Worm (Caenorhabditis elegans) whole organism, L4 larva: ENCODE measurements around the gene F28G4.4.
A peak's percentile ranks its signal among the peaks of the same experiment; 100 is the strongest.

Experiments
- D1046.2 ChIP-seq: fragments of 200-800 bp; sonication (Bioruptor generic); IDR thresholded peaks from 2 replicates; pipeline ENCODE4 v1.3.6; 2022; ENCODE audit warnings: missing genetic modification characterization, missing compliant biosample characterization
- F26F4.8 ChIP-seq: fragments of 200-800 bp; sonication (Bioruptor generic); conservative IDR thresholded peaks from 2 replicates; pipeline ENCODE4 v1.3.6; 2022; ENCODE audit warnings: missing genetic modification characterization, missing compliant biosample characterization
- F44E2.7 ChIP-seq: fragments of 200-800 bp; sonication (Bioruptor generic); IDR thresholded peaks from 2 replicates; pipeline ENCODE4 v2.1.2; 2022; ENCODE audit warnings: missing genetic modification characterization, missing compliant biosample characterization
- F49E8.2 ChIP-seq: sonication (generic microtip); optimal IDR thresholded peaks from 2 replicates; lab custom pipeline; 2016; ENCODE audit warnings: missing compliant biosample characterization, mild to moderate bottlenecking, missing genetic modification characterization, borderline replicate concordance
- T20F7.1 ChIP-seq: fragments of 200-800 bp; sonication (Bioruptor generic); optimal IDR thresholded peaks from 2 replicates; lab custom pipeline; 2018; ENCODE audit warnings: mild to moderate bottlenecking, missing genetic modification characterization, missing compliant biosample characterization
- Y75B8A.6 ChIP-seq: fragments of 200-800 bp; sonication (Bioruptor generic); IDR thresholded peaks from 2 replicates; pipeline ENCODE4 v1.3.6; 2022; ENCODE audit warnings: missing genetic modification reagents, missing genetic modification characterization, missing compliant biosample characterization
- ZK337.2 ChIP-seq: fragments of 200-800 bp; sonication (Bioruptor generic); IDR thresholded peaks from 2 replicates; pipeline ENCODE4 v1.3.6; 2022; ENCODE audit warnings: missing genetic modification reagents, missing genetic modification characterization, missing compliant biosample characterization
- ZK546.5 ChIP-seq, 2 experiments: sonication (generic microtip); optimal IDR thresholded peaks; 2 replicates each; lab custom pipeline; 2017; ENCODE audit warnings: missing biosample characterization in 2 of 2, missing genetic modification characterization in 2 of 2
- aha-1 ChIP-seq: fragments of 150-350 bp; peaks from one replicate; lab custom pipeline; 2014; ENCODE audit warnings: missing biosample characterization, missing genetic modification characterization
- aly-2 ChIP-seq: sonication (generic microtip); optimal IDR thresholded peaks from 2 replicates; lab custom pipeline; 2018; ENCODE audit warnings: missing biosample characterization, missing genetic modification characterization
- arid-1 ChIP-seq: fragments of 200-800 bp; sonication (Bioruptor generic); conservative IDR thresholded peaks from 2 replicates; pipeline ENCODE4 v1.3.6; 2022; ENCODE audit warnings: missing genetic modification reagents, missing genetic modification characterization, missing compliant biosample characterization
- attf-4 ChIP-seq: sonication (generic microtip); optimal IDR thresholded peaks from 3 replicates; lab custom pipeline; 2017; ENCODE audit warnings: missing biosample characterization, missing genetic modification characterization
- cey-2 ChIP-seq: sonication (generic microtip); optimal IDR thresholded peaks from 3 replicates; lab custom pipeline; 2017; ENCODE audit warnings: missing genetic modification characterization, mild to moderate bottlenecking, missing compliant biosample characterization, antibody characterized with exemption, borderline replicate concordance; ENCODE audit not compliant: insufficient read depth
- daf-8 ChIP-seq: fragments of 200-800 bp; sonication (Bioruptor generic); IDR thresholded peaks from 2 replicates; pipeline ENCODE4 v1.3.6; 2022; ENCODE audit warnings: missing genetic modification characterization, missing compliant biosample characterization
- dmd-9 ChIP-seq: fragments of 200-800 bp; sonication (Bioruptor generic); IDR thresholded peaks from 2 replicates; pipeline ENCODE4 v1.3.6; 2022; ENCODE audit warnings: missing genetic modification reagents, missing genetic modification characterization, missing compliant biosample characterization
- egl-27 ChIP-seq: sonication (generic microtip); optimal IDR thresholded peaks from 3 replicates; lab custom pipeline; 2017; ENCODE audit warnings: missing biosample characterization, missing genetic modification reagents, missing genetic modification characterization
- fkh-10 ChIP-seq: fragments of 150-350 bp; optimal IDR thresholded peaks from 2 replicates; lab custom pipeline; 2014; ENCODE audit warnings: missing biosample characterization, missing genetic modification reagents, missing genetic modification characterization
- hif-1 ChIP-seq, 2 experiments: sonication (generic microtip); optimal IDR thresholded peaks; 2 replicates each; lab custom pipeline; 2016 to 2017; ENCODE audit warnings: missing compliant biosample characterization in 2 of 2, missing genetic modification characterization in 2 of 2, missing genetic modification reagents in 2 of 2, missing genotype in 2 of 2, mild to moderate bottlenecking in 1 of 2
- hlh-30 ChIP-seq: sonication (generic microtip); optimal IDR thresholded peaks from 2 replicates; lab custom pipeline; 2017; ENCODE audit warnings: antibody characterized with exemption, mild to moderate bottlenecking, missing genetic modification characterization, missing compliant biosample characterization; ENCODE audit not compliant: insufficient read depth
- hmg-1.1 ChIP-seq: fragments of 200-800 bp; sonication (Bioruptor generic); IDR thresholded peaks from 2 replicates; pipeline ENCODE4 v1.3.6; 2022; ENCODE audit warnings: missing genetic modification reagents, missing genetic modification characterization, missing compliant biosample characterization
- lin-29 ChIP-seq: fragments of 200-800 bp; sonication (Bioruptor generic); IDR thresholded peaks from 2 replicates; pipeline ENCODE4 v1.3.6; 2022; ENCODE audit warnings: missing genetic modification reagents, missing genetic modification characterization, missing compliant biosample characterization
- lsy-2 ChIP-seq, 2 experiments: fragments of 150-350 bp in 1 of 2; sonication (generic microtip) in 1 of 2; optimal IDR thresholded peaks; 2 replicates each; lab custom pipeline; 2014 to 2017; ENCODE audit warnings: missing biosample characterization in 2 of 2, missing genetic modification characterization in 2 of 2
- madf-5 ChIP-seq, 2 experiments: fragments of 200-800 bp; sonication (Bioruptor generic); IDR thresholded peaks; 2 replicates each; pipeline ENCODE4 v1.3.6; 2022; ENCODE audit warnings: missing compliant biosample characterization in 2 of 2, missing genetic modification characterization in 2 of 2
- mdl-1 ChIP-seq, 2 experiments: fragments of 150-350 bp in 1 of 2; sonication (generic microtip) in 1 of 2; optimal IDR thresholded peaks; 2 replicates each; lab custom pipeline; 2014 to 2017; ENCODE audit warnings: missing biosample characterization in 2 of 2, missing genetic modification characterization in 2 of 2
- mdt-29 ChIP-seq: fragments of 200-800 bp; sonication (Bioruptor generic); IDR thresholded peaks from 2 replicates; pipeline ENCODE4 v1.3.6; 2022; ENCODE audit warnings: missing genetic modification reagents, missing genetic modification characterization, missing compliant biosample characterization
- mep-1 ChIP-seq: fragments of 150-350 bp; sonication (generic microtip); optimal IDR thresholded peaks from 3 replicates; lab custom pipeline; 2014; ENCODE audit warnings: missing biosample characterization, missing genetic modification characterization
- nhr-10 ChIP-seq: fragments of 150-350 bp; optimal IDR thresholded peaks from 2 replicates; lab custom pipeline; 2014; ENCODE audit warnings: missing biosample characterization, missing genetic modification characterization
- nhr-11 ChIP-seq: fragments of 150-350 bp; optimal IDR thresholded peaks from 2 replicates; lab custom pipeline; 2014; ENCODE audit warnings: missing biosample characterization, missing genetic modification characterization
- nhr-237 ChIP-seq: sonication (generic microtip); optimal IDR thresholded peaks from 2 replicates; lab custom pipeline; 2017; ENCODE audit warnings: missing biosample characterization, missing genetic modification characterization
- nhr-41 ChIP-seq: fragments of 200-800 bp; sonication (Bioruptor generic); IDR thresholded peaks from 2 replicates; pipeline ENCODE4 v1.3.6; 2022; ENCODE audit warnings: missing genetic modification reagents, missing genetic modification characterization, missing compliant biosample characterization
- nhr-6 ChIP-seq: fragments of 150-350 bp; optimal IDR thresholded peaks from 2 replicates; lab custom pipeline; 2014; ENCODE audit warnings: missing biosample characterization, missing genetic modification characterization
- nhr-76 ChIP-seq: fragments of 150-350 bp; optimal IDR thresholded peaks from 2 replicates; lab custom pipeline; 2014; ENCODE audit warnings: missing biosample characterization, missing genetic modification characterization
- pha-4 ChIP-seq, 2 experiments: fragments of 150-350 bp in 1 of 2; fragments of 200-800 bp in 1 of 2; sonication (Bioruptor generic) in 1 of 2; IDR thresholded peaks in 1 of 2; optimal IDR thresholded peaks in 1 of 2; 2 replicates each; pipeline versions ENCODE4 v1.3.6 to Lab custom; 2014 to 2022; ENCODE audit warnings: missing genetic modification characterization in 2 of 2, missing genetic modification reagents in 2 of 2, missing biosample characterization in 1 of 2, missing compliant biosample characterization in 1 of 2
- pqm-1 ChIP-seq: sonication (generic microtip); optimal IDR thresholded peaks from 2 replicates; lab custom pipeline; 2017; ENCODE audit warnings: missing biosample characterization, missing genetic modification characterization
- saeg-2 ChIP-seq: fragments of 200-800 bp; sonication (Bioruptor generic); IDR thresholded peaks from 2 replicates; pipeline ENCODE4 v1.3.6; 2022; ENCODE audit warnings: missing genetic modification reagents, missing genetic modification characterization, missing compliant biosample characterization
- sdz-12 ChIP-seq: fragments of 200-800 bp; sonication (Bioruptor generic); optimal IDR thresholded peaks from 2 replicates; lab custom pipeline; 2018; ENCODE audit warnings: mild to moderate bottlenecking, missing genetic modification characterization, missing compliant biosample characterization
- set-16 ChIP-seq: fragments of 200-800 bp; sonication (Bioruptor generic); IDR thresholded peaks from 2 replicates; pipeline ENCODE4 v1.3.6; 2022; ENCODE audit warnings: missing genetic modification reagents, missing genetic modification characterization, missing compliant biosample characterization
- skn-1 ChIP-seq: fragments of 150-350 bp; optimal IDR thresholded peaks from 2 replicates; lab custom pipeline; 2014; ENCODE audit warnings: missing biosample characterization, missing genetic modification characterization
- snpc-1.2 ChIP-seq: fragments of 200-800 bp; sonication (Bioruptor generic); IDR thresholded peaks from 2 replicates; pipeline ENCODE4 v1.3.6; 2022; ENCODE audit warnings: missing genetic modification reagents, missing genetic modification characterization, missing compliant biosample characterization
- tag-97 ChIP-seq: fragments of 200-800 bp; sonication (Bioruptor generic); IDR thresholded peaks from 2 replicates; pipeline ENCODE4 v1.3.6; 2022; ENCODE audit warnings: missing genetic modification characterization, missing compliant biosample characterization
- tra-1 ChIP-seq: fragments of 200-800 bp; sonication (Bioruptor generic); IDR thresholded peaks from 2 replicates; pipeline ENCODE4 v1.3.6; 2022; ENCODE audit warnings: missing genetic modification reagents, missing genetic modification characterization, missing compliant biosample characterization
- unc-62 ChIP-seq, 3 experiments: fragments of 150-350 bp in 1 of 3; sonication (generic microtip); optimal IDR thresholded peaks in 2 of 3; peaks in 1 of 3; 1 replicate in 1 of 3; 2 replicates in 2 of 3; lab custom pipeline; 2014 to 2017; ENCODE audit warnings: missing biosample characterization in 3 of 3, missing genetic modification characterization in 3 of 3, missing genetic modification reagents in 3 of 3, missing genotype in 1 of 3
- zag-1 ChIP-seq: fragments of 150-350 bp; optimal IDR thresholded peaks from 2 replicates; lab custom pipeline; 2014; ENCODE audit warnings: missing biosample characterization, missing genetic modification characterization
- zfp-2 ChIP-seq: sonication (generic microtip); optimal IDR thresholded peaks from 2 replicates; lab custom pipeline; 2016; ENCODE audit warnings: mild to moderate bottlenecking, missing genetic modification characterization, missing compliant biosample characterization
- zip-2 ChIP-seq: fragments of 150-350 bp; optimal IDR thresholded peaks from 2 replicates; lab custom pipeline; 2014; ENCODE audit warnings: missing biosample characterization, missing genetic modification characterization
- ztf-7 ChIP-seq: fragments of 150-350 bp; optimal IDR thresholded peaks from 2 replicates; lab custom pipeline; 2014; ENCODE audit warnings: missing biosample characterization, missing genetic modification characterization

The F28G4.4 gene

DNA sequence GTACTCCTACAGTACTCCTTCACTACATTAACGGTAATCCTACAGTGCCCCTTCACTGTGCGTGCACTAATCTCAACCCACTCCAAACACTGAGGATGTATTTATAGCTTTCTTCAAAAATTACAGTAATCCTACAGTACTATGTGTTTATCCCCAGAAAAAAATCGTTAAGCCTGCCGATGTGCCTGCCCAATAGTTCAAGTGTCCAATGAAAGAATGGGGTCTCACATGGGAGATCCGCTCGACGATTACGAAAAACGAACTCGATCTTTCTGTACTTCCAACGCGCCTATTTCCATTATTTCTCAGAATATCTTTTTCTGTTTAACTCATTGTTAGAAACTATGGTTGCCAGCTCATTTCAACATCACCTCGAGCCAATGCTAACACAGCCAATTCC is 27.6 kb downstream of the F28G4.4 start, which contains the start of gene nhr-218:
TSS of gene nhr-218 (plus strand) at position 301 of the 400 bp plus-strand sequence.
- TF ChIP-seq aly-2 (tag; lab: Kevin White, UChicago) (no peak), unc-62 (GFP tag; optimal IDR thresholded peaks at IDR 0.05 in 1 of 2; lab: Kevin White, UChicago) (peak in 1 of 2 experiments; percentile 33), unc-62 (tag; optimal IDR thresholded peaks at IDR 0.05; lab: Kevin White, UChicago) (no peak), ztf-7 (no peak), F26F4.8 (GFP tag; lab: Robert Waterston, UW) (no peak), ZK546.5 (tag; optimal IDR thresholded peaks at IDR 0.05; lab: Kevin White, UChicago) (no peak), lin-29 (GFP tag; lab: Robert Waterston, UW) (no peak), nhr-76 (no peak)

ce11 chrV:16256395-16256794 is 29.3 kb downstream of the F28G4.4 start, which contains the start of gene bgnt-1.3:
TSS of gene bgnt-1.3 (minus strand) at chrV:16256495.
- TF ChIP-seq zfp-2 (tag; lab: Kevin White, UChicago): no peak
- TF ChIP-seq attf-4: no peak
- TF ChIP-seq tag-97 (GFP tag; lab: Robert Waterston, UW): no peak
- TF ChIP-seq hif-1 (tag; optimal IDR thresholded peaks at IDR 0.05; lab: Kevin White, UChicago): no peak
- TF ChIP-seq dmd-9 (GFP tag; lab: Robert Waterston, UW): no peak
- TF ChIP-seq sdz-12: no peak
- no peak for TF ChIP-seq skn-1 (tag; lab: Kevin White, UChicago)
- no peak for TF ChIP-seq pqm-1 (tag; lab: Kevin White, UChicago)
- TF ChIP-seq lsy-2 (tag; optimal IDR thresholded peaks at IDR 0.05; lab: Kevin White, UChicago): no peak
- TF ChIP-seq nhr-237 (tag; lab: Kevin White, UChicago): no peak
- no peak for TF ChIP-seq mdl-1 (tag; optimal IDR thresholded peaks at IDR 0.05; lab: Kevin White, UChicago)
- TF ChIP-seq madf-5 (GFP tag; IDR thresholded peaks at IDR 0.05; lab: Robert Waterston, UW): no peak
- TF ChIP-seq tra-1: no peak
- TF ChIP-seq F49E8.2 (tag; lab: Kevin White, UChicago): no peak

ce11 chrV:16253687-16254086 is 32.0 kb downstream of the F28G4.4 start, which contains the start of gene gcy-20:
TSS of gene gcy-20 (minus strand) at chrV:16253787.
- TF ChIP-seq pqm-1 (tag; lab: Kevin White, UChicago) (no peak), F49E8.2 (tag; lab: Kevin White, UChicago) (no peak), cey-2 (tag; lab: Kevin White, UChicago) (no peak), pha-4 (GFP tag; IDR thresholded peaks at IDR 0.05; lab: Robert Waterston, UW) (no peak), pha-4 (tag; optimal IDR thresholded peaks at IDR 0.05; lab: Kevin White, UChicago) (no peak), nhr-11 (tag; lab: Kevin White, UChicago) (no peak), hlh-30 (tag; lab: Kevin White, UChicago) (no peak), snpc-1.2 (no peak), arid-1 (no peak), nhr-41 (GFP tag; lab: Robert Waterston, UW) (no peak), nhr-10 (tag; lab: Kevin White, UChicago) (no peak), hmg-1.1 (no peak), tra-1 (no peak), unc-62 (GFP tag; optimal IDR thresholded peaks at IDR 0.05 in 1 of 2; lab: Kevin White, UChicago) (no peak), unc-62 (tag; optimal IDR thresholded peaks at IDR 0.05; lab: Kevin White, UChicago) (no peak), Y75B8A.6 (GFP tag; lab: Robert Waterston, UW) (no peak), hif-1 (tag; optimal IDR thresholded peaks at IDR 0.05; lab: Kevin White, UChicago) (no peak), fkh-10 (no peak), saeg-2 (GFP tag; lab: Robert Waterston, UW) (no peak), T20F7.1 (GFP tag; lab: Kevin White, UChicago) (no peak)

- TF ChIP-seq daf-8 (GFP tag; lab: Robert Waterston, UW) (no peak), lin-29 (GFP tag; lab: Robert Waterston, UW) (no peak), mdt-29 (GFP tag; lab: Robert Waterston, UW) (no peak), egl-27 (tag; lab: Kevin White, UChicago) (no peak), aha-1 (tag; lab: Kevin White, UChicago) (no peak), set-16 (GFP tag; lab: Robert Waterston, UW) (no peak), mep-1 (no peak), zag-1 (tag; lab: Kevin White, UChicago) (no peak), ZK337.2 (no peak), nhr-6 (tag; lab: Kevin White, UChicago) (no peak), snpc-1.2 (no peak), unc-62 (GFP tag; optimal IDR thresholded peaks at IDR 0.05 in 1 of 2; lab: Kevin White, UChicago) (no peak), unc-62 (tag; optimal IDR thresholded peaks at IDR 0.05; lab: Kevin White, UChicago) (no peak), D1046.2 (no peak), F44E2.7 (GFP tag; lab: Robert Waterston, UW) (no peak), zip-2 (tag; lab: Kevin White, UChicago) (no peak)
These were observed 36.6 kb downstream of the F28G4.4 start for ce11 chrV:16249105-16249504.
